Worm (Caenorhabditis elegans) whole organism, L1 larva: Measurements from ENCODE around the gene C35D10.3.

Experiments used
- C04F5.9 ChIP-seq: sonication (generic microtip); optimal IDR thresholded peaks from 2 replicates; lab custom pipeline; 2016; ENCODE audit warnings: missing genetic modification characterization, missing compliant biosample characterization
- C34B4.2 ChIP-seq: sonication (generic microtip); optimal IDR thresholded peaks from 2 replicates; lab custom pipeline; 2017; ENCODE audit warnings: mild to moderate bottlenecking, missing genetic modification characterization, missing compliant biosample characterization
- aha-1 ChIP-seq: fragments of 150-350 bp; optimal IDR thresholded peaks from 2 replicates; lab custom pipeline; 2014; ENCODE audit warnings: missing biosample characterization, missing genetic modification characterization
- blmp-1 ChIP-seq: fragments of 150-350 bp; optimal IDR thresholded peaks from 2 replicates; lab custom pipeline; 2014; ENCODE audit warnings: missing biosample characterization, missing genetic modification characterization
- ceh-8 ChIP-seq: fragments of 200-800 bp; sonication (Bioruptor generic); optimal IDR thresholded peaks from 2 replicates; lab custom pipeline; 2018; ENCODE audit warnings: mild to moderate bottlenecking, missing genetic modification characterization, moderate library complexity, missing compliant biosample characterization
- ceh-82 ChIP-seq, 3 experiments: fragments of 150-350 bp in 1 of 3; sonication (generic microtip) in 2 of 3; optimal IDR thresholded peaks; 2 replicates each; lab custom pipeline; 2014 to 2017; ENCODE audit warnings: missing biosample characterization in 3 of 3, missing genetic modification characterization in 3 of 3
- dpl-1 ChIP-seq, 3 experiments: fragments of 150-350 bp in 2 of 3; sonication (generic microtip) in 1 of 3; optimal IDR thresholded peaks; 2 replicates each; lab custom pipeline; 2014 to 2017; ENCODE audit warnings: missing biosample characterization in 3 of 3, missing genetic modification characterization in 3 of 3, missing genetic modification reagents in 3 of 3
- dsc-1 ChIP-seq: sonication (generic microtip); optimal IDR thresholded peaks from 2 replicates; lab custom pipeline; 2016; ENCODE audit warnings: mild to moderate bottlenecking, missing genetic modification characterization, missing compliant biosample characterization
- efl-1 ChIP-seq, 4 experiments: fragments of 150-350 bp; optimal IDR thresholded peaks in 3 of 4; peaks in 1 of 4; 1 replicate in 1 of 4; 2 replicates in 3 of 4; lab custom pipeline; 2014; ENCODE audit warnings: missing biosample characterization in 2 of 4, missing genetic modification characterization in 2 of 4, missing genetic modification reagents in 2 of 4
- egl-13 ChIP-seq: sonication (generic microtip); optimal IDR thresholded peaks from 2 replicates; lab custom pipeline; 2016; ENCODE audit warnings: missing genotype, missing genetic modification reagents, missing genetic modification characterization, missing compliant biosample characterization
- egl-27 ChIP-seq, 2 experiments: fragments of 150-350 bp in 1 of 2; sonication (generic microtip); optimal IDR thresholded peaks; 3 replicates each; lab custom pipeline; 2017 to 2018; ENCODE audit warnings: missing biosample characterization in 2 of 2, missing genetic modification characterization in 2 of 2, missing genetic modification reagents in 2 of 2
- fkh-8 ChIP-seq: sonication (generic microtip); optimal IDR thresholded peaks from 2 replicates; lab custom pipeline; 2016; ENCODE audit warnings: mild to moderate bottlenecking, missing genetic modification characterization, missing compliant biosample characterization
- hlh-17 ChIP-seq: fragments of 200-800 bp; sonication (Bioruptor generic); optimal IDR thresholded peaks from 2 replicates; lab custom pipeline; 2018; ENCODE audit warnings: missing genetic modification characterization, mild to moderate bottlenecking, missing compliant biosample characterization, moderate library complexity, borderline replicate concordance
- irx-1 ChIP-seq: sonication (generic microtip); optimal IDR thresholded peaks from 2 replicates; lab custom pipeline; 2016; ENCODE audit warnings: missing genetic modification characterization, missing compliant biosample characterization
- jun-1 ChIP-seq: fragments of 150-350 bp; optimal IDR thresholded peaks from 2 replicates; lab custom pipeline; 2014; ENCODE audit warnings: missing biosample characterization, missing genetic modification reagents, missing genetic modification characterization
- lin-14 ChIP-seq: fragments of 200-800 bp; sonication (Bioruptor generic); optimal IDR thresholded peaks from 2 replicates; lab custom pipeline; 2018; ENCODE audit warnings: mild to moderate bottlenecking, missing genetic modification characterization, moderate library complexity, missing compliant biosample characterization
- lin-15B ChIP-seq: fragments of 150-350 bp; sonication (generic microtip); optimal IDR thresholded peaks from 3 replicates; lab custom pipeline; 2014; ENCODE audit warnings: missing biosample characterization, missing genetic modification characterization
- lir-3 ChIP-seq: sonication (generic microtip); optimal IDR thresholded peaks from 2 replicates; lab custom pipeline; 2016; ENCODE audit warnings: mild to moderate bottlenecking, missing genetic modification characterization, moderate library complexity, missing compliant biosample characterization; ENCODE audit not compliant: poor library complexity
- mab-9 ChIP-seq: fragments of 200-800 bp; sonication (Bioruptor generic); IDR thresholded peaks from 2 replicates; pipeline ENCODE4 v1.3.6; 2022; ENCODE audit warnings: missing genetic modification reagents, missing genetic modification characterization, missing compliant biosample characterization
- mef-2 ChIP-seq: fragments of 150-350 bp; optimal IDR thresholded peaks from 2 replicates; lab custom pipeline; 2014; ENCODE audit warnings: missing biosample characterization, missing genetic modification characterization
- nhr-11 ChIP-seq: fragments of 150-350 bp; optimal IDR thresholded peaks from 2 replicates; lab custom pipeline; 2014; ENCODE audit warnings: missing biosample characterization, missing genetic modification characterization
- nhr-19 ChIP-seq: fragments of 200-800 bp; sonication (Bioruptor generic); conservative IDR thresholded peaks from 2 replicates; pipeline ENCODE4 v1.3.6; 2022; ENCODE audit warnings: missing genetic modification characterization, missing compliant biosample characterization
- nhr-20 ChIP-seq: sonication (generic microtip); optimal IDR thresholded peaks from 2 replicates; lab custom pipeline; 2016; ENCODE audit warnings: mild to moderate bottlenecking, missing genetic modification characterization, missing compliant biosample characterization
- nhr-237 ChIP-seq: fragments of 150-350 bp; optimal IDR thresholded peaks from 2 replicates; lab custom pipeline; 2014; ENCODE audit warnings: missing biosample characterization, missing genetic modification characterization
- nhr-28 ChIP-seq: fragments of 150-350 bp; optimal IDR thresholded peaks from 2 replicates; lab custom pipeline; 2014; ENCODE audit warnings: missing biosample characterization, missing genetic modification characterization
- nhr-85 ChIP-seq: sonication (generic microtip); peaks from one replicate; lab custom pipeline; 2016; ENCODE audit warnings: missing genetic modification characterization, inconsistent platforms, missing compliant biosample characterization
- pag-3 ChIP-seq: sonication (generic microtip); optimal IDR thresholded peaks from 2 replicates; lab custom pipeline; 2017; ENCODE audit warnings: missing genetic modification characterization, mild to moderate bottlenecking, missing compliant biosample characterization, antibody characterized with exemption, borderline replicate concordance; ENCODE audit not compliant: insufficient read depth
- skn-1 ChIP-seq: fragments of 150-350 bp; optimal IDR thresholded peaks from 2 replicates; lab custom pipeline; 2014; ENCODE audit warnings: missing biosample characterization, missing genetic modification characterization
- unc-30 ChIP-seq: sonication (generic microtip); optimal IDR thresholded peaks from 2 replicates; lab custom pipeline; 2017; ENCODE audit warnings: missing biosample characterization, missing genetic modification characterization
- unc-98 ChIP-seq: fragments of 200-800 bp; sonication (Bioruptor generic); IDR thresholded peaks from 2 replicates; pipeline ENCODE4 v1.3.6; 2022; ENCODE audit warnings: missing genetic modification characterization, missing compliant biosample characterization
- vab-15 ChIP-seq: sonication (generic microtip); optimal IDR thresholded peaks from 2 replicates; lab custom pipeline; 2017; ENCODE audit warnings: missing genotype, mild to moderate bottlenecking, missing genetic modification characterization, missing compliant biosample characterization
- zag-1 ChIP-seq: fragments of 150-350 bp; optimal IDR thresholded peaks from 2 replicates; lab custom pipeline; 2014; ENCODE audit warnings: missing biosample characterization, missing genetic modification characterization

The C35D10.3 gene

ce11 chrIII:4868643-4869042 is at the start of gene C35D10.3, which contains the start of gene msd-4:
Gene C35D10.3, plus strand, starts transcription at chrIII:4868921.
Gene msd-4, minus strand, starts transcription at chrIII:4868743.
- no peak for TF ChIP-seq egl-27 (tag; optimal IDR thresholded peaks at IDR 0.05; lab: Kevin White, UChicago)
- TF ChIP-seq efl-1 (optimal IDR thresholded peaks at IDR 0.05; lab: Kevin White, UChicago), result no peak
- TF ChIP-seq efl-1 (GFP tag; optimal IDR thresholded peaks at IDR 0.05 in 1 of 2; lab: Kevin White, UChicago), result no peak
- TF ChIP-seq vab-15 (tag; lab: Kevin White, UChicago), result no peak
- no peak for TF ChIP-seq ceh-8
- TF ChIP-seq lin-14 (GFP tag; lab: Kevin White, UChicago), result no peak
- TF ChIP-seq nhr-20 (tag; lab: Kevin White, UChicago), result no peak
- TF ChIP-seq unc-30, result no peak
- TF ChIP-seq blmp-1, result no peak
- no peak for TF ChIP-seq lir-3 (tag; lab: Kevin White, UChicago)
- no peak for TF ChIP-seq egl-13
- no peak for TF ChIP-seq nhr-19 (GFP tag; lab: Robert Waterston, UW)
- no peak for TF ChIP-seq mab-9 (GFP tag; lab: Robert Waterston, UW)

- no peak for TF ChIP-seq ceh-82 (tag; optimal IDR thresholded peaks at IDR 0.05; lab: Kevin White, UChicago)
- TF ChIP-seq lin-14 (GFP tag; lab: Kevin White, UChicago), result no peak
- no peak for TF ChIP-seq dsc-1
- TF ChIP-seq unc-30, result no peak
- no peak for TF ChIP-seq fkh-8 (tag; lab: Kevin White, UChicago)
- TF ChIP-seq C34B4.2, result no peak
- no peak for TF ChIP-seq mef-2 (tag; lab: Kevin White, UChicago)
Observed at ce11 chrIII:4819843-4820242, 48.9 kb upstream of the C35D10.3 start, which contains the start of gene F26A1.7. Gene F26A1.7, minus strand, starts transcription at chrIII:4819943.

ce11 chrIII:4822140-4822539 is 46.6 kb upstream of the C35D10.3 start, which contains the start of gene F26A1.8:
Gene F26A1.8, minus strand, starts transcription at chrIII:4822240.
- no peak for TF ChIP-seq nhr-28 (tag; lab: Kevin White, UChicago)
- no peak for TF ChIP-seq dpl-1 (GFP tag; optimal IDR thresholded peaks at IDR 0.05; lab: Kevin White, UChicago)
- TF ChIP-seq pag-3 (tag; lab: Kevin White, UChicago), result no peak
- TF ChIP-seq zag-1 (tag; lab: Kevin White, UChicago), result no peak

DNA sequence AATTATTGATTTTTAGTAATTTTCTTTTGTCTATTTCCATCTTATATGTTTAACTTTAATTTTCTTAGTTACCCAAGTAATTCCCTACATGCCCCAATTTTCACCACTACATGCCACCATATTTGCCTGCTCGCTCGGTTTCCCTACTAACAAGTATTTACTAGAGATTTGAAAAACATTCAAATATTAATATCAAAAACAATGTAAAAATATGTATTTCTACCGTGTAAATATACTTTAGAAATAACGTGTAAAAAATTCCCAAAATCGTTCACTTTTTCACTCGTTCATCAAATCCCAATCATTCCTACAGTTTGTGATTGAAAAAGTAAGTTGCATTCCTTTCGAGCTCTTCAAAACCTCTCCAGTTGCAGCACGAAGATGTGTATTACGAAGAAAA is 42.1 kb upstream of the C35D10.3 start, which contains the start of gene F26A1.3:
TSS of gene F26A1.3 (plus strand) at position 301 of the 400 bp plus-strand sequence.
- no peak for TF ChIP-seq mef-2 (tag; lab: Kevin White, UChicago)
- TF ChIP-seq aha-1 (tag; lab: Kevin White, UChicago), result no peak
- TF ChIP-seq skn-1 (tag; lab: Kevin White, UChicago), result no peak
- TF ChIP-seq blmp-1, result no peak
- no peak for TF ChIP-seq mab-9 (GFP tag; lab: Robert Waterston, UW)
- TF ChIP-seq irx-1 (tag; lab: Kevin White, UChicago), result no peak
- no peak for TF ChIP-seq C04F5.9 (tag; lab: Kevin White, UChicago)
- TF ChIP-seq egl-13, result no peak
- TF ChIP-seq nhr-11 (tag; lab: Kevin White, UChicago), result no peak
- TF ChIP-seq lin-14 (GFP tag; lab: Kevin White, UChicago), result no peak
- TF ChIP-seq jun-1 (tag; lab: Kevin White, UChicago), result no peak
- no peak for TF ChIP-seq unc-30
- no peak for TF ChIP-seq nhr-85 (tag; lab: Kevin White, UChicago)
- TF ChIP-seq lin-15B, result no peak
- no peak for TF ChIP-seq ceh-8
- TF ChIP-seq unc-98 (GFP tag; lab: Robert Waterston, UW), result no peak
- no peak for TF ChIP-seq hlh-17 (GFP tag; lab: Kevin White, UChicago)
- no peak for TF ChIP-seq nhr-237
- TF ChIP-seq C34B4.2, result no peak
- no peak for TF ChIP-seq nhr-28 (tag; lab: Kevin White, UChicago)
- TF ChIP-seq, all 84 proteins: peak for 0

DNA sequence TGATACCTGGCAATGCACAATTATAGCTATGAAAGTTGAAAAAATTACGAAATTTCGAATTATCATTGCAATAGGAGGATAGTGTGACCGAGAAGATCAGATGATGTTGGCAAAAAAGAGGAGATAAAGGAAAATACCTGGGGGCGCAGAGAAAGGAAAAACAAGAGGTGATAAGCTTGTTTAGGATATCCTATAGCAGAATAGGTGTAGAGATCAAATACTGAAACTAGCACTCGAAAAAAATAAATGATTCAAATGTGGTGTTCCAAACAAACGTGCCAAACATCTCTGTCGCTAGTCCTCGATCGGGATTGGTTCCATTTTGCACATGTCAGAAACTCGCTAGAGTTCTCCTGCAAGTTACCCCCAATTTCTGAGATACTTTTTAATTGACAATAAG is 39.3 kb upstream of the C35D10.3 start, which contains the start of gene F26A1.9:
TSS of gene F26A1.9 (minus strand) at position 101 of the 400 bp plus-strand sequence.
- TF ChIP-seq nhr-85 (tag; lab: Kevin White, UChicago), result no peak
- no peak for TF ChIP-seq vab-15 (tag; lab: Kevin White, UChicago)
- no peak for TF ChIP-seq hlh-17 (GFP tag; lab: Kevin White, UChicago)
- TF ChIP-seq dpl-1 (GFP tag; optimal IDR thresholded peaks at IDR 0.05; lab: Kevin White, UChicago), result no peak
- TF ChIP-seq lin-15B, result no peak
- no peak for TF ChIP-seq zag-1 (tag; lab: Kevin White, UChicago)
- TF ChIP-seq egl-13, result no peak
